Worm (Caenorhabditis elegans) whole organism, dauer: Measurements from ENCODE around the gene F28C6.9.

Source experiments
- unc-62 ChIP-seq: sonication (generic microtip); optimal IDR thresholded peaks from 2 replicates; lab custom pipeline; 2017; ENCODE audit warnings: missing biosample characterization, missing genetic modification reagents, missing genetic modification characterization

Gene F28C6.9

ce11 chrII:8610085-8610484 is at the start of gene F28C6.9:
Gene F28C6.9 (minus strand): TSS chrII:8610185.
- no peak for TF ChIP-seq unc-62 (GFP tag; lab: Kevin White, UChicago)

- no peak for TF ChIP-seq unc-62 (GFP tag; lab: Kevin White, UChicago)
Measured at ce11 chrII:8658835-8659234, 48.9 kb upstream of the F28C6.9 start, which contains the start of gene atg-10. Gene atg-10 (plus strand): TSS chrII:8659135.

ce11 chrII:8650644-8651159 is 40.7 kb upstream of the F28C6.9 start, which contains the start of gene pyr-1:
Gene pyr-1 (plus strand): TSS chrII:8651109.
- TF ChIP-seq unc-62 (GFP tag; lab: Kevin White, UChicago): no peak

ce11 chrII:8648843-8649242 is 38.9 kb upstream of the F28C6.9 start:
- no peak for TF ChIP-seq unc-62 (GFP tag; lab: Kevin White, UChicago)

- TF ChIP-seq unc-62 (GFP tag; lab: Kevin White, UChicago): no peak
Measured at ce11 chrII:8646437-8646836, 36.5 kb upstream of the F28C6.9 start.

- no peak for TF ChIP-seq unc-62 (GFP tag; lab: Kevin White, UChicago)
Measured at ce11 chrII:8643627-8644356, 33.8 kb upstream of the F28C6.9 start.

- no peak for TF ChIP-seq unc-62 (GFP tag; lab: Kevin White, UChicago)
Measured at ce11 chrII:8642376-8642775, 32.4 kb upstream of the F28C6.9 start.

- no peak for TF ChIP-seq unc-62 (GFP tag; lab: Kevin White, UChicago)
Measured at ce11 chrII:8641131-8641530, 31.1 kb upstream of the F28C6.9 start, which contains the start of gene D2085.7. Gene D2085.7 (plus strand): TSS chrII:8641381.

- TF ChIP-seq unc-62 (GFP tag; lab: Kevin White, UChicago): no peak
Measured at ce11 chrII:8640503-8640902, 30.5 kb upstream of the F28C6.9 start.

- TF ChIP-seq unc-62 (GFP tag; lab: Kevin White, UChicago): no peak
Measured at ce11 chrII:8639553-8639952, 29.6 kb upstream of the F28C6.9 start.

ce11 chrII:8637615-8638014 is 27.6 kb upstream of the F28C6.9 start, which contains the start of gene vab-9:
Gene vab-9 (minus strand): TSS chrII:8637715.
- no peak for TF ChIP-seq unc-62 (GFP tag; lab: Kevin White, UChicago)

ce11 chrII:8634386-8634785 is 24.4 kb upstream of the F28C6.9 start, which contains the start of gene cutl-12:
Gene cutl-12 (minus strand): TSS chrII:8634486.
- no peak for TF ChIP-seq unc-62 (GFP tag; lab: Kevin White, UChicago)

- TF ChIP-seq unc-62 (GFP tag; lab: Kevin White, UChicago): no peak
Measured at ce11 chrII:8631766-8632165, 21.8 kb upstream of the F28C6.9 start.

ce11 chrII:8630088-8630487 is 20.1 kb upstream of the F28C6.9 start, which contains the start of gene T22C8.6:
Gene T22C8.6 (minus strand): TSS chrII:8630281.
- TF ChIP-seq unc-62 (GFP tag; lab: Kevin White, UChicago): no peak

- no peak for TF ChIP-seq unc-62 (GFP tag; lab: Kevin White, UChicago)
Measured at ce11 chrII:8627907-8628306, 17.9 kb upstream of the F28C6.9 start.

- TF ChIP-seq unc-62 (GFP tag; lab: Kevin White, UChicago): no peak
Measured at ce11 chrII:8626598-8626997, 16.6 kb upstream of the F28C6.9 start.

ce11 chrII:8625163-8625562 is 15.2 kb upstream of the F28C6.9 start, which contains the start of gene sptf-2:
Gene sptf-2 (plus strand): TSS chrII:8625459.
- no peak for TF ChIP-seq unc-62 (GFP tag; lab: Kevin White, UChicago)
